Fruit fly (Drosophila melanogaster) whole organism, embryonic: Measurements from ENCODE around the gene ara.

Source experiments
- ATbp ChIP-seq: fragments of 200-800 bp; sonication (Bioruptor generic); optimal IDR thresholded peaks from 2 replicates; lab custom pipeline; 2017; ENCODE audit warnings: missing biosample characterization, mild to moderate bottlenecking, missing genetic modification characterization, missing genetic modification reagents
- CG10543 ChIP-seq: fragments of 200-800 bp; sonication (Bioruptor generic); optimal IDR thresholded peaks from 3 replicates; lab custom pipeline; 2017; ENCODE audit warnings: missing biosample characterization, mild to moderate bottlenecking, missing genetic modification characterization, moderate library complexity
- CG11695 ChIP-seq: fragments of 200-800 bp; sonication (Bioruptor generic); IDR thresholded peaks from 3 replicates; pipeline ENCODE4 v1.3.6; 2022; ENCODE audit warnings: missing biosample characterization, missing genetic modification characterization
- CG11696 ChIP-seq: fragments of 200-800 bp; sonication (Bioruptor generic); IDR thresholded peaks from 2 replicates; pipeline ENCODE4 v1.3.6; 2022; ENCODE audit warnings: missing biosample characterization, missing genetic modification characterization
- CG12942 ChIP-seq: fragments of 200-800 bp; sonication (Bioruptor generic); optimal IDR thresholded peaks from 3 replicates; lab custom pipeline; 2016; ENCODE audit warnings: missing biosample characterization, missing genetic modification characterization
- CG13123 ChIP-seq: fragments of 200-800 bp; sonication (Bioruptor generic); optimal IDR thresholded peaks from 2 replicates; lab custom pipeline; 2016; ENCODE audit warnings: missing biosample characterization, missing genetic modification characterization
- CG13894 ChIP-seq: fragments of 200-800 bp; sonication (Bioruptor generic); optimal IDR thresholded peaks from 3 replicates; lab custom pipeline; 2018; ENCODE audit warnings: missing biosample characterization, mild to moderate bottlenecking, missing genetic modification characterization, moderate library complexity
- CG15514 ChIP-seq: fragments of 200-800 bp; sonication (Bioruptor generic); optimal IDR thresholded peaks from 3 replicates; lab custom pipeline; 2017; ENCODE audit warnings: missing biosample characterization, missing genetic modification characterization, mild to moderate bottlenecking, moderate library complexity, missing genetic modification reagents
- CG17328 ChIP-seq: fragments of 200-800 bp; sonication (Bioruptor generic); IDR thresholded peaks from 2 replicates; pipeline ENCODE4 v1.3.6; 2022; ENCODE audit warnings: missing biosample characterization, missing genetic modification characterization
- CG17359 ChIP-seq: fragments of 200-800 bp; sonication (Bioruptor generic); optimal IDR thresholded peaks from 3 replicates; lab custom pipeline; 2018; ENCODE audit warnings: missing biosample characterization, mild to moderate bottlenecking, missing genetic modification characterization, moderate library complexity
- CG18011 ChIP-seq: fragments of 200-800 bp; sonication (Bioruptor generic); optimal IDR thresholded peaks from 2 replicates; lab custom pipeline; 2017; ENCODE audit warnings: missing biosample characterization, missing genetic modification characterization, mild to moderate bottlenecking, moderate library complexity, missing genotype
- CG2129 ChIP-seq: fragments of 200-800 bp; sonication (Bioruptor generic); IDR thresholded peaks from 2 replicates; pipeline ENCODE4 v1.3.6; 2022; ENCODE audit warnings: missing biosample characterization, missing genetic modification characterization; ENCODE audit not compliant: partially characterized antibody
- CG30403 ChIP-seq: fragments of 200-800 bp; sonication (Bioruptor generic); optimal IDR thresholded peaks from 3 replicates; lab custom pipeline; 2016; ENCODE audit warnings: missing biosample characterization, missing genetic modification characterization
- CG32532 ChIP-seq: fragments of 200-800 bp; sonication (Bioruptor generic); IDR thresholded peaks from 2 replicates; pipeline ENCODE4 v1.3.6; 2022; ENCODE audit warnings: missing biosample characterization, missing genetic modification characterization
- CG34224 ChIP-seq: fragments of 200-800 bp; sonication (Bioruptor generic); IDR thresholded peaks from 3 replicates; pipeline ENCODE4 v1.3.6; 2022; ENCODE audit warnings: missing biosample characterization, missing genetic modification characterization; ENCODE audit not compliant: partially characterized antibody
- CG34376 ChIP-seq: fragments of 200-800 bp; sonication (Bioruptor generic); optimal IDR thresholded peaks from 2 replicates; lab custom pipeline; 2018; ENCODE audit warnings: missing biosample characterization, mild to moderate bottlenecking, missing genetic modification characterization
- CG42726 ChIP-seq: fragments of 200-800 bp; sonication (Bioruptor generic); IDR thresholded peaks from 2 replicates; pipeline ENCODE4 v1.3.6; 2022; ENCODE audit warnings: missing biosample characterization, missing genetic modification characterization; ENCODE audit not compliant: partially characterized antibody
- CG4707 ChIP-seq: fragments of 200-800 bp; sonication (Bioruptor generic); optimal IDR thresholded peaks from 2 replicates; lab custom pipeline; 2018; ENCODE audit warnings: missing biosample characterization, mild to moderate bottlenecking, missing genetic modification characterization, moderate library complexity
- CG9437 ChIP-seq: fragments of 200-800 bp; sonication (Bioruptor generic); optimal IDR thresholded peaks from 2 replicates; lab custom pipeline; 2018; ENCODE audit warnings: missing biosample characterization, mild to moderate bottlenecking, missing genetic modification characterization
- Ets65A ChIP-seq: fragments of 200-800 bp; sonication (Bioruptor generic); peaks from one replicate; lab custom pipeline; 2016; ENCODE audit warnings: missing biosample characterization, missing genetic modification characterization
- GATAe ChIP-seq: fragments of 200-800 bp; sonication (Bioruptor generic); conservative IDR thresholded peaks from 2 replicates; pipeline ENCODE4 v1.3.6; 2022; ENCODE audit warnings: missing biosample characterization, missing genetic modification characterization
- H15 ChIP-seq: fragments of 200-800 bp; sonication (Bioruptor generic); IDR thresholded peaks from 3 replicates; pipeline ENCODE4 v1.3.6; 2022; ENCODE audit warnings: missing biosample characterization, missing genetic modification characterization
- H2.0 ChIP-seq: fragments of 200-800 bp; sonication (Bioruptor generic); IDR thresholded peaks from 2 replicates; pipeline ENCODE4 v1.3.6; 2022; ENCODE audit warnings: missing biosample characterization, missing genetic modification characterization
- HLHmδ ChIP-seq: fragments of 200-800 bp; sonication (Bioruptor generic); optimal IDR thresholded peaks from 2 replicates; lab custom pipeline; 2018; ENCODE audit warnings: missing biosample characterization, mild to moderate bottlenecking, missing genetic modification characterization, moderate library complexity
- Hey ChIP-seq: fragments of 200-800 bp; sonication (Bioruptor generic); optimal IDR thresholded peaks from 3 replicates; lab custom pipeline; 2018; ENCODE audit warnings: missing biosample characterization, mild to moderate bottlenecking, missing genetic modification characterization
- Med ChIP-seq: fragments of 200-800 bp; sonication (Bioruptor generic); peaks from one replicate; lab custom pipeline; 2016; ENCODE audit warnings: missing biosample characterization, missing genetic modification characterization, mild to moderate bottlenecking, inconsistent platforms, moderate library complexity
- NFAT ChIP-seq: fragments of 200-800 bp; sonication (Bioruptor generic); IDR thresholded peaks from 2 replicates; pipeline ENCODE4 v1.3.6; 2022; ENCODE audit warnings: missing biosample characterization, missing genetic modification characterization
- Nf-YB ChIP-seq: fragments of 200-800 bp; sonication (Bioruptor generic); optimal IDR thresholded peaks from 3 replicates; lab custom pipeline; 2019; ENCODE audit warnings: missing biosample characterization, mild to moderate bottlenecking, missing genetic modification characterization, moderate library complexity
- Ssrp ChIP-seq: fragments of 200-800 bp; sonication (Bioruptor generic); optimal IDR thresholded peaks from 2 replicates; lab custom pipeline; 2018; ENCODE audit warnings: missing biosample characterization, mild to moderate bottlenecking, missing genetic modification characterization, moderate library complexity
- abd-A ChIP-seq: fragments of 200-800 bp; sonication (Bioruptor generic); optimal IDR thresholded peaks from 3 replicates; lab custom pipeline; 2019; ENCODE audit warnings: missing biosample characterization, mild to moderate bottlenecking, missing genetic modification characterization, moderate library complexity
- cato ChIP-seq: fragments of 200-800 bp; sonication (Bioruptor generic); optimal IDR thresholded peaks from 2 replicates; lab custom pipeline; 2016; ENCODE audit warnings: missing biosample characterization, missing genetic modification characterization, borderline replicate concordance
- caup ChIP-seq: fragments of 200-800 bp; sonication (Bioruptor generic); optimal IDR thresholded peaks from 3 replicates; lab custom pipeline; 2017; ENCODE audit warnings: missing biosample characterization, mild to moderate bottlenecking, missing genetic modification characterization, moderate library complexity; ENCODE audit not compliant: severe bottlenecking
- chinmo ChIP-seq: fragments of 200-800 bp; sonication (Bioruptor generic); IDR thresholded peaks from 4 replicates; pipeline ENCODE4 v1.3.6; 2022; ENCODE audit warnings: missing biosample characterization, missing genetic modification characterization; ENCODE audit not compliant: partially characterized antibody
- ci ChIP-seq: fragments of 200-800 bp; sonication (Bioruptor generic); IDR thresholded peaks from 3 replicates; pipeline ENCODE4 v1.3.6; 2022; ENCODE audit warnings: missing biosample characterization, missing genetic modification characterization
- crol ChIP-seq: fragments of 200-800 bp; sonication (Bioruptor generic); IDR thresholded peaks from 2 replicates; pipeline ENCODE4 v1.3.6; 2022; ENCODE audit warnings: missing biosample characterization, missing genetic modification characterization
- fu2 ChIP-seq: fragments of 200-800 bp; sonication (Bioruptor generic); optimal IDR thresholded peaks from 2 replicates; lab custom pipeline; 2016; ENCODE audit warnings: missing biosample characterization, missing genetic modification characterization
- maf-S ChIP-seq: fragments of 200-800 bp; sonication (Bioruptor generic); optimal IDR thresholded peaks from 2 replicates; lab custom pipeline; 2016; ENCODE audit warnings: missing biosample characterization, missing genetic modification characterization
- mirr ChIP-seq: fragments of 200-800 bp; sonication (Bioruptor generic); optimal IDR thresholded peaks from 3 replicates; lab custom pipeline; 2018; ENCODE audit warnings: missing biosample characterization, mild to moderate bottlenecking, missing genetic modification characterization
- nerfin-1 ChIP-seq: fragments of 200-800 bp; sonication (Bioruptor generic); optimal IDR thresholded peaks from 3 replicates; lab custom pipeline; 2019; ENCODE audit warnings: missing biosample characterization, mild to moderate bottlenecking, missing genetic modification characterization, moderate library complexity
- oc ChIP-seq: fragments of 200-800 bp; sonication (Bioruptor generic); optimal IDR thresholded peaks from 2 replicates; lab custom pipeline; 2018; ENCODE audit warnings: missing biosample characterization, mild to moderate bottlenecking, missing genetic modification characterization, moderate library complexity
- p53 ChIP-seq: fragments of 200-800 bp; sonication (Bioruptor generic); optimal IDR thresholded peaks from 2 replicates; lab custom pipeline; 2016; ENCODE audit warnings: missing biosample characterization, missing genetic modification characterization
- ranshi ChIP-seq: fragments of 200-800 bp; sonication (Bioruptor generic); IDR thresholded peaks from 2 replicates; pipeline ENCODE4 v1.3.6; 2022; ENCODE audit warnings: missing biosample characterization, missing genetic modification characterization
- sens ChIP-seq: fragments of 200-800 bp; sonication (Bioruptor generic); peaks from one replicate; lab custom pipeline; 2016; ENCODE audit warnings: missing biosample characterization, missing genetic modification characterization
- so ChIP-seq: fragments of 200-800 bp; sonication (Bioruptor generic); IDR thresholded peaks from 3 replicates; pipeline ENCODE4 v1.3.6; 2022; ENCODE audit warnings: missing biosample characterization, missing genetic modification characterization
- sqz ChIP-seq: fragments of 200-800 bp; sonication (Bioruptor generic); optimal IDR thresholded peaks from 3 replicates; lab custom pipeline; 2018; ENCODE audit warnings: missing biosample characterization, mild to moderate bottlenecking, missing genetic modification characterization
- toy ChIP-seq: fragments of 200-800 bp; sonication (Bioruptor generic); IDR thresholded peaks from 2 replicates; pipeline ENCODE4 v1.3.6; 2022; ENCODE audit warnings: missing biosample characterization, missing genetic modification characterization
- usp ChIP-seq: fragments of >200 bp; optimal IDR thresholded peaks from 2 replicates; lab custom pipeline; 2017; ENCODE audit warnings: missing biosample characterization, missing genetic modification characterization
- zfh1 ChIP-seq: fragments of 200-800 bp; sonication (Bioruptor generic); IDR thresholded peaks from 3 replicates; pipeline ENCODE4 v1.3.6; 2022; ENCODE audit warnings: missing biosample characterization, missing genetic modification characterization

Gene ara

dm6 chr3L:12639608-12639967 is 59.1 kb downstream of the ara start:
- TF ChIP-seq Med (GFP tag; lab: Kevin White, UChicago): peak; percentile 58
- TF ChIP-seq Nf-YB (GFP tag; lab: Kevin White, UChicago): no peak
- 0 out of 4 replicates have a peak, but pooled peaks have one; percentile 50 for TF ChIP-seq chinmo (GFP tag; lab: Robert Waterston, UW)
- TF ChIP-seq Hey (tag; lab: Kevin White, UChicago): peak; percentile 7
- TF ChIP-seq abd-A (tag; lab: Kevin White, UChicago): peak; percentile 72
- 0 out of 2 replicates have a peak, but pooled peaks have one; percentile 11 for TF ChIP-seq crol (GFP tag; lab: Robert Waterston, UW)
- TF ChIP-seq CG17328 (GFP tag; lab: Robert Waterston, UW): no peak
- no peak for TF ChIP-seq CG11696 (GFP tag; lab: Robert Waterston, UW)
- no peak for TF ChIP-seq zfh1 (GFP tag; lab: Robert Waterston, UW)
- TF ChIP-seq Ets65A (GFP tag; lab: Kevin White, UChicago): peak; percentile 24
- no peak for TF ChIP-seq ranshi
- TF ChIP-seq sens (GFP tag; lab: Kevin White, UChicago): peak; percentile 23

DNA sequence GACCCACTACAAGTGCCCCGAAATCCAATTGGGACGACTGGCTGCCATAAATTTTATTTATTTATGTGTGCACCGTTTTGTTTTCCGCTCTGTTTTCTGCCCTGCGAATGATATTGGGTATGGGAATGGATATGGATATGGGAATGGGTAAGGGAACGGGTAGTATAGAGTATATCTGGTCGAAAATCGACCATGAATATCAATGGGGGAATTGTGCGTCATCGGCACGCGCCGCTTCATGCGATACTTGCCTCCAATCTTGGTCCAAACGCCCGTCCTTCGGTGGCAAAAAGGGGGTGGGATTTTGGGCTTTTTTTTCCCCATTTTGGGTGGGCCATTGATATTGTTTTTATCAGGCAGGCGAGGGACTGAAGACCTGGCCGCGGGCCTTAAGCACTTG is 60.2 kb downstream of the ara start:
- no peak for TF ChIP-seq CG4707 (GFP tag; lab: Kevin White, UChicago)
- TF ChIP-seq H2.0 (GFP tag; lab: Robert Waterston, UW): no peak
- no peak for TF ChIP-seq CG10543 (GFP tag; lab: Kevin White, UChicago)
- TF ChIP-seq Hey (tag; lab: Kevin White, UChicago): peak; percentile 77
- no peak for TF ChIP-seq CG15514 (GFP tag; lab: Kevin White, UChicago)
- no peak for TF ChIP-seq CG18011 (GFP tag; lab: Kevin White, UChicago)
- TF ChIP-seq CG13894 (tag; lab: Kevin White, UChicago): peak; percentile 91
- TF ChIP-seq CG2129: no peak
- TF ChIP-seq nerfin-1 (tag; lab: Kevin White, UChicago): peak; percentile 12
- TF ChIP-seq ci: peak; percentile 23; the same call in 1 of the 3 replicates
- TF ChIP-seq CG32532 (GFP tag; lab: Robert Waterston, UW): 0 out of 2 replicates have a peak, but pooled peaks have one; percentile 25
- peak; percentile 77 for TF ChIP-seq abd-A (tag; lab: Kevin White, UChicago)
- 0 out of 3 replicates have a peak, but pooled peaks have one; percentile 9 for TF ChIP-seq so (GFP tag; lab: Robert Waterston, UW)
- TF ChIP-seq cato (GFP tag; lab: Kevin White, UChicago): no peak
- TF ChIP-seq maf-S (GFP tag; lab: Kevin White, UChicago): no peak
- no peak for TF ChIP-seq ATbp (GFP tag; lab: Kevin White, UChicago)
- no peak for TF ChIP-seq oc (tag; lab: Kevin White, UChicago)
- TF ChIP-seq CG12942: no peak
- TF ChIP-seq NFAT (GFP tag; lab: Robert Waterston, UW): no peak
- TF ChIP-seq Nf-YB (GFP tag; lab: Kevin White, UChicago): peak; percentile 21
- TF ChIP-seq, all 482 proteins: peak for 8

- TF ChIP-seq CG13123 (GFP tag; lab: Kevin White, UChicago) (no peak), Ssrp (tag; lab: Kevin White, UChicago) (no peak), CG42726 (no peak), fu2 (GFP tag; lab: Kevin White, UChicago) (no peak), CG9437 (no peak), p53 (no peak), HLHmδ (GFP tag; lab: Kevin White, UChicago) (no peak), CG17359 (tag; lab: Kevin White, UChicago) (no peak), CG11695 (GFP tag; lab: Robert Waterston, UW) (no peak), mirr (peak; percentile 15), caup (GFP tag; lab: Kevin White, UChicago) (no peak), usp (no peak), CG30403 (GFP tag; lab: Kevin White, UChicago) (no peak), toy (no peak), CG34376 (GFP tag; lab: Kevin White, UChicago) (no peak), H15 (GFP tag; lab: Robert Waterston, UW) (no peak), CG34224 (GFP tag; lab: Robert Waterston, UW) (no peak), GATAe (GFP tag; lab: Robert Waterston, UW) (no peak), sqz (GFP tag; lab: Kevin White, UChicago) (no peak)
Measured at dm6 chr3L:12642339-12642895, 61.9 kb downstream of the ara start.
